Worm (Caenorhabditis elegans) whole organism, young adult: ENCODE measurements around the gene cdk-1.

Experiments
- C06A6.2 ChIP-seq: fragments of 200-800 bp; sonication (Bioruptor generic); conservative IDR thresholded peaks from 2 replicates; pipeline ENCODE4 v1.3.6; 2022; ENCODE audit warnings: missing genetic modification characterization, missing compliant biosample characterization
- akir-1 ChIP-seq: fragments of 200-800 bp; sonication (Bioruptor generic); optimal IDR thresholded peaks from 2 replicates; lab custom pipeline; 2018; ENCODE audit warnings: mild to moderate bottlenecking, missing genetic modification characterization, moderate library complexity, missing compliant biosample characterization
- ama-1 ChIP-seq, 3 experiments: fragments of 150-350 bp in 1 of 3; sonication (generic microtip) in 2 of 3; optimal IDR thresholded peaks; 2 replicates each; lab custom pipeline; 2014 to 2018; ENCODE audit warnings: missing biosample characterization in 2 of 3, missing genetic modification characterization in 2 of 3, missing genetic modification reagents in 2 of 3
- bed-1 ChIP-seq: fragments of 200-800 bp; sonication (Bioruptor generic); IDR thresholded peaks from 2 replicates; pipeline ENCODE4 v1.3.6; 2022; ENCODE audit warnings: missing genetic modification reagents, missing genetic modification characterization, missing compliant biosample characterization
- hsf-1 ChIP-seq: fragments of 200-800 bp; sonication (Bioruptor generic); IDR thresholded peaks from 2 replicates; pipeline ENCODE4 v1.3.6; 2022; ENCODE audit warnings: missing genetic modification reagents, missing genetic modification characterization, missing compliant biosample characterization
- snpc-3.4 ChIP-seq: sonication (generic microtip); optimal IDR thresholded peaks from 2 replicates; lab custom pipeline; 2017; ENCODE audit warnings: missing genetic modification characterization, mild to moderate bottlenecking, missing compliant biosample characterization, antibody characterized with exemption, moderate library complexity, missing genotype, missing genetic modification reagents
- snpc-4 ChIP-seq, 5 experiments: fragments of 150-350 bp in 1 of 5; sonication (generic microtip) in 4 of 5; optimal IDR thresholded peaks; 2 replicates each; lab custom pipeline; 2014 to 2018; ENCODE audit warnings: missing genetic modification characterization in 5 of 5, missing biosample characterization in 3 of 5, antibody characterized with exemption in 2 of 5, mild to moderate bottlenecking in 2 of 5, missing compliant biosample characterization in 2 of 5, missing genotype in 2 of 5, moderate library complexity in 2 of 5, missing genetic modification reagents in 1 of 5

DNA sequence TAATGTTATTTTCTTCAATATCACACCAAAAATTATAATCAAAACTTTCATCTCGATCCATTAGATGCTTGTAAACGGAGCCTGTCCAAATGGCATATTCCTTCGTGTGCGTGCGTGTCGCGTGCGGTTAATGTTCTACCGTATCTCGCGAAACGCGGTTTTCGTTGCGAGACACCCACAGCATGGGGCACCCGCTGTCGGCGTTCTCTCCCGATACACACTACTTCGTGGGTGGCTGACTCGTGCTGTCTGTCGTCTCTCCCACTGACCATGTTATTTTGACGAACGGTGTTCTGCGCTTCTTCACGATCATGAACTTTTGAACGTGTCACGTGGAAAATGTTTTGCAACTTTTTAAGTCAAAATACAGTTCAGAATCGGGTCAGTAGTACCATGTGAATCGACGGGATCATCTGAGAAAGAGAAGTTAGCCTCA lies 18.2 kb downstream of the cdk-1 start:
- TF ChIP-seq bed-1 (GFP tag; lab: Robert Waterston, UW) = peak; percentile 97
- TF ChIP-seq C06A6.2 = peak; percentile 97
- TF ChIP-seq ama-1 (optimal IDR thresholded peaks at IDR 0.05; lab: Kevin White, UChicago) = peak; percentile 90
- peak in 1 of 2 experiments; percentile 78 for TF ChIP-seq ama-1 (GFP tag; optimal IDR thresholded peaks at IDR 0.05; lab: Kevin White, UChicago)
- peak; percentile 92 for TF ChIP-seq akir-1 (GFP tag; lab: Kevin White, UChicago)
- TF ChIP-seq snpc-3.4 (tag; lab: Kevin White, UChicago) = peak; percentile 55
- TF ChIP-seq hsf-1 = peak; percentile 72
- peak; percentile 43 for TF ChIP-seq snpc-4 (GFP tag; optimal IDR thresholded peaks at IDR 0.05; lab: Kevin White, UChicago)
- peak in 3 of 4 experiments; percentile 57 to 84 (median 83) for TF ChIP-seq snpc-4 (tag; optimal IDR thresholded peaks at IDR 0.05; lab: Kevin White, UChicago)
